Fruit fly (Drosophila melanogaster) whole organism, embryonic: ENCODE data around the gene CG7766.

ENCODE experiments used
- Ada2b ChIP-seq: fragments of 200-800 bp; sonication (Bioruptor generic); IDR thresholded peaks from 2 replicates; pipeline ENCODE4 v1.3.6; 2022; ENCODE audit warnings: missing biosample characterization, missing genetic modification characterization
- Asciz ChIP-seq: fragments of 200-800 bp; sonication (Bioruptor generic); optimal IDR thresholded peaks from 2 replicates; lab custom pipeline; 2017; ENCODE audit warnings: missing biosample characterization, mild to moderate bottlenecking, missing genetic modification characterization, missing genetic modification reagents
- Atf3 ChIP-seq: fragments of 200-800 bp; sonication (Bioruptor generic); optimal IDR thresholded peaks from 3 replicates; lab custom pipeline; 2016; ENCODE audit warnings: missing biosample characterization, missing genetic modification characterization
- BEAF-32 ChIP-seq: fragments of 200-800 bp; sonication (Bioruptor generic); optimal IDR thresholded peaks from 3 replicates; lab custom pipeline; 2017; ENCODE audit warnings: missing biosample characterization, missing genetic modification characterization, mild to moderate bottlenecking, moderate library complexity, missing genetic modification reagents
- CG10274 ChIP-seq: fragments of 200-800 bp; sonication (Bioruptor generic); optimal IDR thresholded peaks from 3 replicates; lab custom pipeline; 2017; ENCODE audit warnings: missing biosample characterization, mild to moderate bottlenecking, missing genetic modification characterization
- CG15514 ChIP-seq: fragments of 200-800 bp; sonication (Bioruptor generic); optimal IDR thresholded peaks from 3 replicates; lab custom pipeline; 2017; ENCODE audit warnings: missing biosample characterization, missing genetic modification characterization, mild to moderate bottlenecking, moderate library complexity, missing genetic modification reagents
- CG15601 ChIP-seq: fragments of 200-800 bp; sonication (Bioruptor generic); optimal IDR thresholded peaks from 3 replicates; lab custom pipeline; 2019; ENCODE audit warnings: missing biosample characterization, mild to moderate bottlenecking, missing genetic modification characterization, moderate library complexity
- CG1832 ChIP-seq: fragments of 200-800 bp; sonication (Bioruptor generic); optimal IDR thresholded peaks from 2 replicates; lab custom pipeline; 2017; ENCODE audit warnings: missing biosample characterization, mild to moderate bottlenecking, missing genetic modification characterization, inconsistent platforms
- CG18619 ChIP-seq: fragments of 200-800 bp; sonication (Bioruptor generic); optimal IDR thresholded peaks from 3 replicates; lab custom pipeline; 2017; ENCODE audit warnings: missing biosample characterization, mild to moderate bottlenecking, missing genetic modification characterization
- CG2199 ChIP-seq: fragments of 200-800 bp; sonication (Bioruptor generic); IDR thresholded peaks from 3 replicates; pipeline ENCODE4 v1.3.6; 2022; ENCODE audit warnings: missing biosample characterization, missing genetic modification characterization
- CG3065 ChIP-seq: fragments of 200-800 bp; sonication (Bioruptor generic); optimal IDR thresholded peaks from 2 replicates; lab custom pipeline; 2016; ENCODE audit warnings: missing biosample characterization, missing genetic modification characterization
- CG4707 ChIP-seq: fragments of 200-800 bp; sonication (Bioruptor generic); optimal IDR thresholded peaks from 2 replicates; lab custom pipeline; 2018; ENCODE audit warnings: missing biosample characterization, mild to moderate bottlenecking, missing genetic modification characterization, moderate library complexity
- CG4854 ChIP-seq: fragments of 200-800 bp; sonication (Bioruptor generic); optimal IDR thresholded peaks from 2 replicates; lab custom pipeline; 2016; ENCODE audit warnings: missing biosample characterization, missing genetic modification characterization, inconsistent platforms
- CG7271 ChIP-seq: fragments of 200-800 bp; sonication (Bioruptor generic); optimal IDR thresholded peaks from 2 replicates; lab custom pipeline; 2018; ENCODE audit warnings: missing biosample characterization, mild to moderate bottlenecking, missing genetic modification characterization, moderate library complexity
- CG7839 ChIP-seq: fragments of 200-800 bp; sonication (Bioruptor generic); optimal IDR thresholded peaks from 3 replicates; lab custom pipeline; 2018; ENCODE audit warnings: missing biosample characterization, mild to moderate bottlenecking, missing genetic modification characterization, moderate library complexity
- CG9817 ChIP-seq: fragments of 200-800 bp; sonication (Bioruptor generic); optimal IDR thresholded peaks from 2 replicates; lab custom pipeline; 2018; ENCODE audit warnings: missing biosample characterization, mild to moderate bottlenecking, missing genetic modification characterization, moderate library complexity
- CG9932 ChIP-seq: fragments of 200-800 bp; sonication (Bioruptor generic); IDR thresholded peaks from 2 replicates; pipeline ENCODE4 v1.3.6; 2022; ENCODE audit warnings: missing biosample characterization, missing genetic modification characterization
- CHES-1-like ChIP-seq: fragments of 200-800 bp; sonication (Bioruptor generic); optimal IDR thresholded peaks from 2 replicates; lab custom pipeline; 2016; ENCODE audit warnings: missing biosample characterization, missing genetic modification characterization
- D19A ChIP-seq: fragments of 200-800 bp; optimal IDR thresholded peaks from 3 replicates; lab custom pipeline; 2019; ENCODE audit warnings: missing biosample characterization, mild to moderate bottlenecking, missing genetic modification characterization, moderate library complexity
- ERR ChIP-seq: fragments of 200-800 bp; sonication (Bioruptor generic); optimal IDR thresholded peaks from 2 replicates; lab custom pipeline; 2016; ENCODE audit warnings: missing biosample characterization, missing genetic modification characterization
- Fer2 ChIP-seq: fragments of 200-800 bp; sonication (Bioruptor generic); optimal IDR thresholded peaks from 2 replicates; lab custom pipeline; 2018; ENCODE audit warnings: missing biosample characterization, mild to moderate bottlenecking, missing genetic modification characterization, moderate library complexity
- Max ChIP-seq: fragments of 200-800 bp; sonication (Bioruptor generic); optimal IDR thresholded peaks from 2 replicates; lab custom pipeline; 2016; ENCODE audit warnings: missing biosample characterization, mild to moderate bottlenecking, missing genetic modification characterization
- NC2α ChIP-seq: fragments of 200-800 bp; sonication (Bioruptor generic); optimal IDR thresholded peaks from 2 replicates; lab custom pipeline; 2016; ENCODE audit warnings: missing biosample characterization, missing genetic modification characterization
- Nf-YB ChIP-seq: fragments of 200-800 bp; sonication (Bioruptor generic); optimal IDR thresholded peaks from 3 replicates; lab custom pipeline; 2019; ENCODE audit warnings: missing biosample characterization, mild to moderate bottlenecking, missing genetic modification characterization, moderate library complexity
- Nf-YC ChIP-seq: fragments of 200-800 bp; optimal IDR thresholded peaks from 3 replicates; lab custom pipeline; 2019; ENCODE audit warnings: missing biosample characterization, mild to moderate bottlenecking, missing genetic modification characterization, moderate library complexity
- Pdp1 ChIP-seq, 2 experiments: fragments of 200-800 bp; sonication (Bioruptor generic); optimal IDR thresholded peaks; 3 replicates each; lab custom pipeline; 2016; ENCODE audit warnings: missing biosample characterization in 2 of 2, missing genetic modification characterization in 2 of 2, mild to moderate bottlenecking in 1 of 2, moderate library complexity in 1 of 2
- bigmax ChIP-seq: fragments of 200-800 bp; sonication (Bioruptor generic); optimal IDR thresholded peaks from 2 replicates; lab custom pipeline; 2018; ENCODE audit warnings: missing biosample characterization, mild to moderate bottlenecking, missing genetic modification characterization
- chif ChIP-seq, 2 experiments: fragments of 200-800 bp; sonication (Bioruptor generic); optimal IDR thresholded peaks; 3 replicates each; lab custom pipeline; 2016; ENCODE audit warnings: missing biosample characterization in 2 of 2, missing genetic modification characterization in 2 of 2
- dpn ChIP-seq, 2 experiments: fragments of 200-800 bp; sonication (Bioruptor generic); optimal IDR thresholded peaks; 3 replicates each; lab custom pipeline; 2016; ENCODE audit warnings: missing biosample characterization in 2 of 2, missing genetic modification characterization in 2 of 2
- exex ChIP-seq: fragments of 200-800 bp; sonication (Bioruptor generic); optimal IDR thresholded peaks from 4 replicates; lab custom pipeline; 2018; ENCODE audit warnings: missing biosample characterization, mild to moderate bottlenecking, missing genetic modification characterization, moderate library complexity
- gem ChIP-seq: fragments of 200-800 bp; sonication (Bioruptor generic); optimal IDR thresholded peaks from 2 replicates; lab custom pipeline; 2019; ENCODE audit warnings: missing biosample characterization, mild to moderate bottlenecking, missing genetic modification characterization, moderate library complexity
- ham ChIP-seq: fragments of 200-800 bp; sonication (Bioruptor generic); IDR thresholded peaks from 2 replicates; pipeline ENCODE4 v1.3.6; 2022; ENCODE audit warnings: missing biosample characterization, missing genetic modification characterization
- hb ChIP-seq: fragments of 200-800 bp; sonication (Bioruptor generic); IDR thresholded peaks from 3 replicates; pipeline ENCODE4 v1.3.6; 2022; ENCODE audit warnings: missing biosample characterization, missing genetic modification characterization; ENCODE audit not compliant: partially characterized antibody
- hth ChIP-seq: fragments of >200 bp; optimal IDR thresholded peaks from 2 replicates; lab custom pipeline; 2017; ENCODE audit warnings: inconsistent platforms
- jigr1 ChIP-seq: fragments of 200-800 bp; sonication (Bioruptor generic); IDR thresholded peaks from 3 replicates; pipeline ENCODE4 v1.3.6; 2022; ENCODE audit warnings: missing biosample characterization, missing genetic modification characterization
- kah ChIP-seq: fragments of 200-800 bp; sonication (Bioruptor generic); optimal IDR thresholded peaks from 2 replicates; lab custom pipeline; 2018; ENCODE audit warnings: missing biosample characterization, mild to moderate bottlenecking, missing genetic modification characterization
- ken ChIP-seq: fragments of 200-800 bp; sonication (Bioruptor generic); IDR thresholded peaks from 3 replicates; pipeline ENCODE4 v1.3.6; 2022; ENCODE audit warnings: missing biosample characterization, missing genetic modification characterization
- lola ChIP-seq, 3 experiments: fragments of >200 bp in 2 of 3; fragments of 200-800 bp in 1 of 3; sonication (Bioruptor generic) in 1 of 3; optimal IDR thresholded peaks; 2 replicates each; lab custom pipeline; 2017 to 2019; ENCODE audit warnings: missing biosample characterization in 3 of 3, missing genetic modification characterization in 3 of 3, mild to moderate bottlenecking in 1 of 3, moderate library complexity in 1 of 3
- ranshi ChIP-seq: fragments of 200-800 bp; sonication (Bioruptor generic); IDR thresholded peaks from 2 replicates; pipeline ENCODE4 v1.3.6; 2022; ENCODE audit warnings: missing biosample characterization, missing genetic modification characterization
- salm ChIP-seq: fragments of 200-800 bp; sonication (Bioruptor generic); optimal IDR thresholded peaks from 2 replicates; lab custom pipeline; 2018; ENCODE audit warnings: missing biosample characterization, mild to moderate bottlenecking, missing genetic modification characterization
- sima ChIP-seq: fragments of 200-800 bp; sonication (Bioruptor generic); optimal IDR thresholded peaks from 2 replicates; lab custom pipeline; 2016; ENCODE audit warnings: missing biosample characterization, missing genetic modification characterization
- sob ChIP-seq: fragments of 200-800 bp; sonication (Bioruptor generic); IDR thresholded peaks from 2 replicates; pipeline ENCODE4 v1.3.6; 2022; ENCODE audit warnings: missing biosample characterization, missing genetic modification characterization
- sug ChIP-seq: fragments of 200-800 bp; optimal IDR thresholded peaks from 2 replicates; lab custom pipeline; 2019; ENCODE audit warnings: missing biosample characterization, mild to moderate bottlenecking, missing genetic modification characterization, moderate library complexity
- vnd ChIP-seq: fragments of 200-800 bp; sonication (Bioruptor generic); IDR thresholded peaks from 3 replicates; pipeline ENCODE4 v1.3.6; 2022; ENCODE audit warnings: missing biosample characterization, missing genetic modification characterization; ENCODE audit not compliant: partially characterized antibody
- wor ChIP-seq: fragments of 200-800 bp; sonication (Bioruptor generic); IDR thresholded peaks from 2 replicates; pipeline ENCODE4 v1.3.6; 2022; ENCODE audit warnings: missing biosample characterization, missing genetic modification characterization
- z ChIP-seq: fragments of 200-800 bp; sonication (Bioruptor generic); IDR thresholded peaks from 3 replicates; pipeline ENCODE4 v1.3.6; 2022; ENCODE audit warnings: missing biosample characterization, missing genetic modification characterization

Gene CG7766

dm6 chrX:9127264-9128011, 23.9 kb upstream of the CG7766 start (continued):
- TF ChIP-seq Ada2b (GFP tag; lab: Robert Waterston, UW) (0 out of 2 replicates have a peak, but pooled peaks have one; percentile 22), Fer2 (tag; lab: Kevin White, UChicago) (no peak), Nf-YB (GFP tag; lab: Kevin White, UChicago) (no peak), gem (tag; lab: Kevin White, UChicago) (peak; percentile 49), sima (no peak), kah (GFP tag; lab: Kevin White, UChicago) (no peak), CG4854 (GFP tag; lab: Kevin White, UChicago) (no peak), CG15601 (tag; lab: Kevin White, UChicago) (no peak), ken (GFP tag; lab: Robert Waterston, UW) (peak; percentile 7; the same call in 1 of the 3 replicates), ham (GFP tag; lab: Robert Waterston, UW) (no peak), bigmax (GFP tag; lab: Kevin White, UChicago) (no peak), exex (tag; lab: Kevin White, UChicago) (no peak), CG10274 (no peak), ranshi (GFP tag; lab: Robert Waterston, UW) (0 out of 2 replicates have a peak, but pooled peaks have one; percentile 15), Nf-YC (tag; lab: Kevin White, UChicago) (no peak), jigr1 (GFP tag; lab: Robert Waterston, UW) (no peak), CG1832 (GFP tag; lab: Kevin White, UChicago) (no peak), CG2199 (no peak), CG4707 (GFP tag; lab: Kevin White, UChicago) (no peak), ERR (GFP tag; lab: Kevin White, UChicago) (no peak), z (no peak), BEAF-32 (no peak), NC2α (GFP tag; lab: Kevin White, UChicago) (no peak), salm (tag; lab: Kevin White, UChicago) (no peak), sug (no peak), CHES-1-like (GFP tag; lab: Kevin White, UChicago) (no peak), CG18619 (GFP tag; lab: Kevin White, UChicago) (no peak), CG3065 (no peak), CG9932 (GFP tag; lab: Robert Waterston, UW) (no peak), dpn (GFP tag; optimal IDR thresholded peaks at IDR 0.05; lab: Kevin White, UChicago) (peak in 1 of 2 experiments; percentile 19), hb (GFP tag; lab: Robert Waterston, UW) (no peak), Max (no peak), CG7839 (tag; lab: Kevin White, UChicago) (peak; percentile 40), vnd (no peak), CG9817 (tag; lab: Kevin White, UChicago) (no peak), sob (GFP tag; lab: Robert Waterston, UW) (no peak), Pdp1 (GFP tag; optimal IDR thresholded peaks at IDR 0.05; lab: Kevin White, UChicago) (peak in 1 of 2 experiments; percentile 18), Asciz (no peak), CG15514 (GFP tag; lab: Kevin White, UChicago) (no peak), CG7271 (no peak), lola (GFP tag; optimal IDR thresholded peaks at IDR 0.05; lab: Kevin White, UChicago) (no peak), chif (GFP tag; optimal IDR thresholded peaks at IDR 0.05; lab: Kevin White, UChicago) (no peak), wor (GFP tag; lab: Robert Waterston, UW) (no peak), hth (no peak), D19A (tag; lab: Kevin White, UChicago) (no peak), Atf3 (GFP tag; lab: Kevin White, UChicago) (no peak)
